Fruit fly (Drosophila melanogaster) whole organism, wandering third instar larva: ENCODE results near the gene Ge-1.

Source experiments
- Jra ChIP-seq: sonication (Bioruptor generic); optimal IDR thresholded peaks from 2 replicates; lab custom pipeline; 2016; ENCODE audit warnings: missing biosample characterization, missing genetic modification characterization
- h ChIP-seq: fragments of 200-800 bp; sonication (Bioruptor generic); optimal IDR thresholded peaks from 3 replicates; lab custom pipeline; 2016; ENCODE audit warnings: missing biosample characterization, mild to moderate bottlenecking, missing genetic modification characterization
- psq ChIP-seq: fragments of 200-800 bp; sonication (Bioruptor generic); optimal IDR thresholded peaks from 3 replicates; lab custom pipeline; 2017; ENCODE audit warnings: missing biosample characterization, mild to moderate bottlenecking, missing genetic modification characterization, moderate library complexity

- TF ChIP-seq Jra: no peak
- TF ChIP-seq h (GFP tag; lab: Kevin White, UChicago): no peak
- TF ChIP-seq psq (GFP tag; lab: Kevin White, UChicago): no peak
These were observed 52.4 kb downstream of the Ge-1 start for dm6 chr2L:11048307-11048706.
